Fruit fly (Drosophila melanogaster): ENCODE results near the gene CG14892.
A peak's percentile ranks its signal among the peaks of the same experiment; 100 is the strongest.

The CG14892 gene

DNA sequence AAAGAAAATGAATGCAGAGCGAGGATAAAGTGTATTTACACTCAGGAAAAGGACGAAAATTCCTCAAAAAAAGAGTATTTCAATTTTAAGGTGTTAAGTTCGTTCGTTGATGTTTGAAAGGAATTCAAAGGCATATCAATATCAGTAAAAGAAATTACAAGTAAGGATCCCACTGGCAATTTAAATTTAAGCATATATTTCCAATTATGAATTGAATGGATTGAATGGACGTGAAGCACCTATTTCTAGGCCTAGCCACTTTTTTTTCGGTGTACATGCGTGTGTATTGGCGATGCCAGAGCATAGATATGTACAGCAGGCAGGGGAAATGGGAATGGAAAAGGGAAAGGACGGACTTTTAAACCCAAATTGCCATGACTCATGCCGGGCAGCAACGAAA lies 36.4 kb downstream of the CG14892 start:
- no peak for TF ChIP-seq tj (GFP tag; optimal IDR thresholded peaks at IDR 0.05)
- TF ChIP-seq CG7045 (GFP tag; optimal IDR thresholded peaks at IDR 0.05): no peak
- no peak for TF ChIP-seq ovo (GFP tag; optimal IDR thresholded peaks at IDR 0.05)
- TF ChIP-seq CG33017 (tag; optimal IDR thresholded peaks at IDR 0.05): no peak
- TF ChIP-seq CG11617 (GFP tag; optimal IDR thresholded peaks at IDR 0.05): no peak
- no peak for TF ChIP-seq Clk (GFP tag; optimal IDR thresholded peaks at IDR 0.05)
- TF ChIP-seq cnc (optimal IDR thresholded peaks at IDR 0.05): no peak
- no peak for TF ChIP-seq pad (GFP tag; optimal IDR thresholded peaks at IDR 0.05)
- no peak for TF ChIP-seq bab1 (GFP tag; optimal IDR thresholded peaks at IDR 0.05)
- TF ChIP-seq kay (GFP tag; ENCODE audit: borderline replicate concordance): no peak
- no peak for TF ChIP-seq Hr96 (GFP tag; optimal IDR thresholded peaks at IDR 0.05)

DNA sequence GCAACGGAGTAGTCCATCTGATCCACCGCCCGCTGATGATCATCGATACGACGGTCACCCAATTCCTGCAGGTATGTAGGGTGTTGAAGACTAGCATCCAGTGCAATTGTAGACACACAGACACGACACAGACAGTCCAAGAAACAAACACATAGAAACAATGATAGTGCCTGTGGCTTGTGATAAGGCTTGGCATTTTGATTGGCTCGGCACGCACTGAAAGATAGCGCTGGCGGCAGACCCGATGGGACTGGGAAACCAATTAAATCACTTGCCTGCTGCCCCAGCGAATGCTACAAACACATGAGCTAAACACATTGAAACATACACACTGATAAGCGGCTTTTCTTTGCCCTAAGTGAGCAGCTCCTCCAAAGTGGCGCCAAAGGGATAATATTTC lies 38.5 kb downstream of the CG14892 start:
- TF ChIP-seq CG33017 (tag; optimal IDR thresholded peaks at IDR 0.05) (no peak), pad (GFP tag; optimal IDR thresholded peaks at IDR 0.05) (no peak)

dm6 chr3R:16640005-16640408 lies 45.8 kb downstream of the CG14892 start, which contains the start of gene nonA-l:
Gene nonA-l (plus strand): TSS chr3R:16640205.
- TF ChIP-seq bab1 (GFP tag; optimal IDR thresholded peaks at IDR 0.05) (peak; percentile 33), CG1620 (GFP tag; optimal IDR thresholded peaks at IDR 0.05) (no peak)

DNA sequence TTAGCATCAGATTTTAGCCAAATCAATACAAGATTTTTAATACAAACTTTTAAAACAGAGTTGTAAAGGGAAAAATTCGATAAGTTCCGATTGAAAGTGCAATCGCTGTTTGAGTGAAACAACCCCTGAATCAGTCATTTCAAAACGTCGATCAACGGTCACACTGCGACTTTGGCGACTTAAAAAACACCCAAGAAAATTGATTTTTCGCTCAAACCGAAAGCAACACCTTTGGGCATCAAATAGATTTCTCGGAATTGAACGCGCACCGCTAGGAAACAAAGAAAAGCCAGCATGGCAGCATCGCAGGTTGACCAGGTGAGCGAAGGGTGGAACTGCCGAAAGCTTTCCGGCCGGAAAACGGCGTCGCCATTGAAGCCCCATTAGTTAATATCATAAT lies 49.4 kb downstream of the CG14892 start, which contains the start of gene Arl6IP1:
TSS of gene Arl6IP1 (plus strand) at position 15 of the 400 bp plus-strand sequence.
- TF ChIP-seq CG14711 (tag; optimal IDR thresholded peaks at IDR 0.05) (peak; percentile 57), bab1 (GFP tag; optimal IDR thresholded peaks at IDR 0.05) (peak; percentile 23), tj (GFP tag; optimal IDR thresholded peaks at IDR 0.05) (no peak), cnc (optimal IDR thresholded peaks at IDR 0.05) (no peak), CG7045 (GFP tag; optimal IDR thresholded peaks at IDR 0.05) (no peak), Clk (GFP tag; optimal IDR thresholded peaks at IDR 0.05) (no peak), CG7101 (tag; optimal IDR thresholded peaks at IDR 0.05) (no peak), pad (GFP tag; optimal IDR thresholded peaks at IDR 0.05) (no peak), Crg-1 (GFP tag; optimal IDR thresholded peaks at IDR 0.05) (no peak), ovo (GFP tag; optimal IDR thresholded peaks at IDR 0.05) (no peak), Hr96 (GFP tag; optimal IDR thresholded peaks at IDR 0.05) (no peak)

Data from whole organism, adult.